Worm (Caenorhabditis elegans) whole organism, late embryonic: Measurements from ENCODE around the gene ptrg-1.

Source experiments
- F13H6.1 ChIP-seq: sonication (generic microtip); optimal IDR thresholded peaks from 2 replicates; lab custom pipeline; 2016; ENCODE audit warnings: missing genetic modification characterization, missing compliant biosample characterization
- ahr-1 ChIP-seq: sonication (generic microtip); optimal IDR thresholded peaks from 2 replicates; lab custom pipeline; 2016; ENCODE audit warnings: missing genetic modification characterization, missing compliant biosample characterization
- ets-4 ChIP-seq: sonication (generic microtip); optimal IDR thresholded peaks from 2 replicates; lab custom pipeline; 2016; ENCODE audit warnings: missing genetic modification characterization, missing compliant biosample characterization
- fkh-10 ChIP-seq: fragments of 150-350 bp; optimal IDR thresholded peaks from 2 replicates; lab custom pipeline; 2014; ENCODE audit warnings: missing biosample characterization, missing genetic modification reagents, missing genetic modification characterization
- nhr-11 ChIP-seq: fragments of 150-350 bp; optimal IDR thresholded peaks from 2 replicates; lab custom pipeline; 2014; ENCODE audit warnings: missing biosample characterization, missing genetic modification characterization
- unc-86 ChIP-seq: sonication (generic microtip); optimal IDR thresholded peaks from 2 replicates; lab custom pipeline; 2016; ENCODE audit warnings: missing genetic modification characterization, missing compliant biosample characterization

DNA sequence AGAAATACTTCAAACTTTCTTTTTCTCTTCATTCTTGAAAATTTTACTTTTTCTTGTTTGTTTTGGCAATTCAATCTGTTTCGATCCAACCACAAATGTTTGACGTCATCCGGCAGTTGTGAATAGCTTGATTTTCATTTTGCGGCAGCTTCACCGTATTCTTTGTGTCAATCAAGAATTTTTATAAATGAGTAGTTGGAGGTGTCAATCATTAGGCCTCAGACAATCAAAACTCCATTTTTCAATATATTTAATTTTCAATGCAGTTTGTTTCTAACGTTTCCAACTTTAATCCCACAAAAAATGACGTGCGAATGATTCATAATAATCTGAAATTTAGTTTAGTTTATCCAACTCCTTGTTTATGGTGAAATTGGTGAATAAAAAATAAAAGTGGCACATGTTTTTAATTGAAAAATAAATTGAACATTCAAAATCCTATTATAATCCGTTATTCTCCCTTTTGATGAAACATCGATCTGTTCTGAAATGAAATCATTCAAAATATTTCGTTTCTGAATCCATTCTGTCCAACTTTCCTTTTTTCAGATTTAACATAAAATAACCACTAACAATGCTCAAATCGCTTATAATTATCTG lies 36.7 kb downstream of the ptrg-1 start, which contains the start of gene ttr-53:
- TF ChIP-seq fkh-10 (GFP tag; lab: Kevin White, UChicago) (no peak), nhr-11 (tag; lab: Kevin White, UChicago) (no peak), ahr-1 (tag; lab: Kevin White, UChicago) (no peak), F13H6.1 (tag; lab: Kevin White, UChicago) (no peak), ets-4 (no peak), unc-86 (tag; lab: Kevin White, UChicago) (no peak)
